Worm (Caenorhabditis elegans) whole organism, L3 larva: ENCODE measurements around the gene F38B7.11.

Source experiments
- R02D3.7 ChIP-seq: fragments of 150-350 bp; optimal IDR thresholded peaks from 2 replicates; lab custom pipeline; 2014; ENCODE audit warnings: missing biosample characterization, missing genetic modification characterization
- ZK546.5 ChIP-seq: sonication (generic microtip); optimal IDR thresholded peaks from 2 replicates; lab custom pipeline; 2017; ENCODE audit warnings: missing biosample characterization, missing genetic modification characterization
- egl-5 ChIP-seq: fragments of 150-350 bp; optimal IDR thresholded peaks from 2 replicates; lab custom pipeline; 2017; ENCODE audit warnings: missing biosample characterization, missing genetic modification reagents, missing genetic modification characterization, inconsistent platforms
- elt-2 ChIP-seq: sonication (generic microtip); optimal IDR thresholded peaks from 2 replicates; lab custom pipeline; 2016; ENCODE audit warnings: missing genetic modification reagents, mild to moderate bottlenecking, missing genetic modification characterization, missing compliant biosample characterization
- elt-3 ChIP-seq, 3 experiments: fragments of 150-350 bp in 1 of 3; sonication (generic microtip) in 2 of 3; optimal IDR thresholded peaks; 2 replicates in 2 of 3; 4 replicates in 1 of 3; lab custom pipeline; 2014 to 2017; ENCODE audit warnings: missing biosample characterization in 3 of 3, missing genetic modification characterization in 3 of 3
- hmg-11 ChIP-seq: sonication (generic microtip); optimal IDR thresholded peaks from 2 replicates; lab custom pipeline; 2016; ENCODE audit warnings: missing genetic modification characterization, missing compliant biosample characterization
- lin-15B ChIP-seq: fragments of 150-350 bp; optimal IDR thresholded peaks from 2 replicates; lab custom pipeline; 2014; ENCODE audit warnings: missing biosample characterization, missing genetic modification characterization
- lin-39 ChIP-seq: fragments of 150-350 bp; optimal IDR thresholded peaks from 2 replicates; lab custom pipeline; 2018; ENCODE audit warnings: missing biosample characterization, missing genetic modification reagents, missing genetic modification characterization
- nhr-25 ChIP-seq: sonication (generic microtip); optimal IDR thresholded peaks from 2 replicates; lab custom pipeline; 2017; ENCODE audit warnings: missing biosample characterization, missing genetic modification characterization
- nhr-28 ChIP-seq: fragments of 150-350 bp; optimal IDR thresholded peaks from 2 replicates; lab custom pipeline; 2014; ENCODE audit warnings: missing biosample characterization, missing genetic modification characterization
- nhr-77 ChIP-seq: fragments of 150-350 bp; optimal IDR thresholded peaks from 2 replicates; lab custom pipeline; 2014; ENCODE audit warnings: missing biosample characterization, missing genetic modification characterization
- pqm-1 ChIP-seq: fragments of 150-350 bp; optimal IDR thresholded peaks from 2 replicates; lab custom pipeline; 2017; ENCODE audit warnings: missing biosample characterization, missing genetic modification characterization, inconsistent platforms
- snpc-4 ChIP-seq: fragments of 150-350 bp; optimal IDR thresholded peaks from 2 replicates; lab custom pipeline; 2014; ENCODE audit warnings: missing biosample characterization, missing genetic modification characterization

- TF ChIP-seq nhr-28 (tag; lab: Kevin White, UChicago), result no peak
- TF ChIP-seq lin-15B (tag; lab: Kevin White, UChicago), result no peak
- TF ChIP-seq nhr-77 (tag; lab: Kevin White, UChicago), result no peak
- no peak for TF ChIP-seq snpc-4 (tag; lab: Kevin White, UChicago)
- TF ChIP-seq elt-3 (tag; optimal IDR thresholded peaks at IDR 0.05; lab: Kevin White, UChicago), result no peak
- no peak for TF ChIP-seq egl-5 (tag; lab: Kevin White, UChicago)
- TF ChIP-seq ZK546.5 (tag; lab: Kevin White, UChicago), result no peak
- no peak for TF ChIP-seq lin-39
- no peak for TF ChIP-seq elt-2 (tag; lab: Kevin White, UChicago)
- TF ChIP-seq R02D3.7, result no peak
- peak; percentile 11 for TF ChIP-seq pqm-1 (tag; lab: Kevin White, UChicago)
- TF ChIP-seq nhr-25, result no peak
- no peak for TF ChIP-seq hmg-11 (tag; lab: Kevin White, UChicago)
These were observed 27.7 kb downstream of the F38B7.11 start for ce11 chrV:11574563-11574962.
